Worm (Caenorhabditis elegans): ENCODE results near the gene C50D2.6.

DNA sequence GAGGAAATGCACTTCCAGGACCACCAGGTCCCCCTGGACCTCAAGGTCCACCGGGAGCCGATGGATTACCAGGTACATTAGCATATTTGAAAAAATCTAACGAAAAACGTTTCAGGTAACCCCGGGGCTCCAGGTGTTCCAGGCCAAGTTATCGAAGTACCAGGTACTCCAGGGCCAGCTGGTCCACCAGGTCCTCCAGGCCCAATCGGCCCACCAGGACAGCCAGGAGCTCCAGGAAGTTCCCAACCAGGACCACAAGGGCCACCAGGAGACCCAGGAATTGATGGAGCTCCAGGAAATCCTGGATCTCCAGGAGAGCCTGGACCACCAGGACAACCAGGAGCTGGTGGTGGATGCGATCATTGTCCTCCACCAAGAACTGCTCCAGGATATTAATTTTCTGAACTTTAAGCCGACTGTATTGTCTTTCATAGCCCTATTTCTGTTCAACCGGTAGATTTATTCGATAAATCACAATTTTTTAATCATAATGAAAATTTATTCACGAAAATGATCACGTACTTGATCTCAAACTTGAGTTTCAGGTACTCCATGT lies 21.2 kb downstream of the C50D2.6 start:
- TF ChIP-seq snpc-4 (tag; optimal IDR thresholded peaks at IDR 0.05): no peak
- TF ChIP-seq ces-1 (GFP tag; optimal IDR thresholded peaks at IDR 0.05): no peak
- no peak for TF ChIP-seq nhr-76 (tag; optimal IDR thresholded peaks at IDR 0.05)
- no peak for TF ChIP-seq mab-5 (tag; optimal IDR thresholded peaks at IDR 0.05)
- TF ChIP-seq unc-62 (GFP tag; optimal IDR thresholded peaks at IDR 0.05): no peak
- TF ChIP-seq elt-3 (tag; optimal IDR thresholded peaks at IDR 0.05): no peak
- TF ChIP-seq ceh-83 (GFP tag; optimal IDR thresholded peaks at IDR 0.05): no peak
